Fruit fly (Drosophila melanogaster) whole organism, embryonic: ENCODE results near the gene Abi.

Source experiments
- D19A ChIP-seq: fragments of 200-800 bp; optimal IDR thresholded peaks from 3 replicates; lab custom pipeline; 2019; ENCODE audit warnings: missing biosample characterization, mild to moderate bottlenecking, missing genetic modification characterization, moderate library complexity
- jigr1 ChIP-seq: fragments of 200-800 bp; sonication (Bioruptor generic); IDR thresholded peaks from 3 replicates; pipeline ENCODE4 v1.3.6; 2022; ENCODE audit warnings: missing biosample characterization, missing genetic modification characterization

- TF ChIP-seq jigr1 (GFP tag; lab: Robert Waterston, UW) (no peak), D19A (tag; lab: Kevin White, UChicago) (no peak)
Observed at dm6 chr3R:14152550-14152949, 30.3 kb upstream of the Abi start, which contains the start of gene CG42500.
